Fruit fly (Drosophila melanogaster) whole organism, embryonic: Measurements from ENCODE around the gene CG7739.
A peak's percentile ranks its signal among the peaks of the same experiment; 100 is the strongest.

Experiments used
- Bgb ChIP-seq: fragments of 200-800 bp; sonication (Bioruptor generic); IDR thresholded peaks from 2 replicates; pipeline ENCODE4 v1.3.6; 2022; ENCODE audit warnings: missing biosample characterization, missing genetic modification characterization; ENCODE audit not compliant: partially characterized antibody
- CG12071 ChIP-seq: fragments of 200-800 bp; sonication (Bioruptor generic); optimal IDR thresholded peaks from 3 replicates; lab custom pipeline; 2018; ENCODE audit warnings: missing biosample characterization, mild to moderate bottlenecking, missing genetic modification characterization
- CG13296 ChIP-seq: fragments of 200-800 bp; sonication (Bioruptor generic); optimal IDR thresholded peaks from 3 replicates; lab custom pipeline; 2018; ENCODE audit warnings: missing biosample characterization, mild to moderate bottlenecking, missing genetic modification characterization
- CG14860 ChIP-seq: fragments of 200-800 bp; sonication (Bioruptor generic); IDR thresholded peaks from 3 replicates; pipeline ENCODE4 v1.3.6; 2022; ENCODE audit warnings: missing biosample characterization, missing genetic modification characterization; ENCODE audit not compliant: partially characterized antibody
- CG14965 ChIP-seq: fragments of 200-800 bp; sonication (Bioruptor generic); optimal IDR thresholded peaks from 2 replicates; lab custom pipeline; 2016; ENCODE audit warnings: missing biosample characterization, missing genetic modification characterization, borderline replicate concordance
- CG15479 ChIP-seq: fragments of 200-800 bp; sonication (Bioruptor generic); optimal IDR thresholded peaks from 3 replicates; lab custom pipeline; 2019; ENCODE audit warnings: missing biosample characterization, mild to moderate bottlenecking, missing genetic modification characterization, moderate library complexity
- CG1602 ChIP-seq: fragments of 200-800 bp; sonication (Bioruptor generic); optimal IDR thresholded peaks from 3 replicates; lab custom pipeline; 2016; ENCODE audit warnings: missing biosample characterization, missing genetic modification characterization
- CG16813 ChIP-seq: fragments of 200-800 bp; sonication (Bioruptor generic); IDR thresholded peaks from 3 replicates; pipeline ENCODE4 v1.3.6; 2022; ENCODE audit warnings: missing biosample characterization, missing genetic modification characterization; ENCODE audit not compliant: partially characterized antibody
- CG17568 ChIP-seq: fragments of 200-800 bp; sonication (Bioruptor generic); optimal IDR thresholded peaks from 2 replicates; lab custom pipeline; 2018; ENCODE audit warnings: missing biosample characterization, mild to moderate bottlenecking, missing genetic modification characterization, moderate library complexity
- CG17829 ChIP-seq: fragments of 200-800 bp; optimal IDR thresholded peaks from 2 replicates; lab custom pipeline; 2019; ENCODE audit warnings: missing biosample characterization, mild to moderate bottlenecking, missing genetic modification characterization, moderate library complexity
- CG30020 ChIP-seq: fragments of 200-800 bp; optimal IDR thresholded peaks from 2 replicates; lab custom pipeline; 2019; ENCODE audit warnings: missing biosample characterization, mild to moderate bottlenecking, missing genetic modification characterization, moderate library complexity
- CG31224 ChIP-seq: fragments of 200-800 bp; sonication (Bioruptor generic); IDR thresholded peaks from 2 replicates; pipeline ENCODE4 v1.3.6; 2022; ENCODE audit warnings: missing biosample characterization, missing genetic modification characterization
- CG4328 ChIP-seq: fragments of 200-800 bp; sonication (Bioruptor generic); optimal IDR thresholded peaks from 3 replicates; lab custom pipeline; 2017; ENCODE audit warnings: missing biosample characterization, missing genetic modification reagents, missing genetic modification characterization
- CG4730 ChIP-seq: fragments of 200-800 bp; sonication (Bioruptor generic); IDR thresholded peaks from 2 replicates; pipeline ENCODE4 v1.3.6; 2022; ENCODE audit warnings: missing biosample characterization, missing genetic modification characterization
- CG7556 ChIP-seq: fragments of 200-800 bp; sonication (Bioruptor generic); optimal IDR thresholded peaks from 2 replicates; lab custom pipeline; 2017; ENCODE audit warnings: missing biosample characterization, mild to moderate bottlenecking, missing genetic modification characterization
- CG8944 ChIP-seq: fragments of 200-800 bp; sonication (Bioruptor generic); optimal IDR thresholded peaks from 3 replicates; lab custom pipeline; 2016; ENCODE audit warnings: missing biosample characterization, missing genetic modification characterization
- Dek ChIP-seq: fragments of 200-800 bp; sonication (Bioruptor generic); optimal IDR thresholded peaks from 3 replicates; lab custom pipeline; 2019; ENCODE audit warnings: missing biosample characterization, mild to moderate bottlenecking, missing genetic modification characterization, moderate library complexity
- Doc3 ChIP-seq: fragments of 200-800 bp; sonication (Bioruptor generic); IDR thresholded peaks from 3 replicates; pipeline ENCODE4 v1.3.6; 2022; ENCODE audit warnings: missing biosample characterization, missing genetic modification characterization; ENCODE audit not compliant: partially characterized antibody
- Drgx ChIP-seq: fragments of 200-800 bp; sonication (Bioruptor generic); IDR thresholded peaks from 2 replicates; pipeline ENCODE4 v1.3.6; 2022; ENCODE audit warnings: missing biosample characterization, missing genetic modification characterization
- H15 ChIP-seq: fragments of 200-800 bp; sonication (Bioruptor generic); IDR thresholded peaks from 3 replicates; pipeline ENCODE4 v1.3.6; 2022; ENCODE audit warnings: missing biosample characterization, missing genetic modification characterization
- HLH4C ChIP-seq: fragments of 200-800 bp; sonication (Bioruptor generic); IDR thresholded peaks from 3 replicates; pipeline ENCODE4 v1.3.6; 2022; ENCODE audit warnings: missing biosample characterization, missing genetic modification characterization; ENCODE audit not compliant: partially characterized antibody
- Hand ChIP-seq: fragments of 200-800 bp; sonication (Bioruptor generic); optimal IDR thresholded peaks from 2 replicates; lab custom pipeline; 2017; ENCODE audit warnings: mild to moderate bottlenecking, missing biosample characterization, missing genetic modification reagents, missing genetic modification characterization
- Optix ChIP-seq: fragments of 200-800 bp; sonication (Bioruptor generic); IDR thresholded peaks from 3 replicates; pipeline ENCODE4 v1.3.6; 2022; ENCODE audit warnings: missing biosample characterization, missing genetic modification characterization
- Pdp1 ChIP-seq, 2 experiments: fragments of 200-800 bp; sonication (Bioruptor generic); optimal IDR thresholded peaks; 3 replicates each; lab custom pipeline; 2016; ENCODE audit warnings: missing biosample characterization in 2 of 2, missing genetic modification characterization in 2 of 2, mild to moderate bottlenecking in 1 of 2, moderate library complexity in 1 of 2
- Scr ChIP-seq: fragments of 200-800 bp; sonication (Bioruptor generic); IDR thresholded peaks from 2 replicates; pipeline ENCODE4 v1.3.6; 2022; ENCODE audit warnings: missing biosample characterization, missing genetic modification characterization; ENCODE audit not compliant: partially characterized antibody
- Vsx1 ChIP-seq: fragments of 200-800 bp; sonication (Bioruptor generic); optimal IDR thresholded peaks from 2 replicates; lab custom pipeline; 2017; ENCODE audit warnings: missing biosample characterization, mild to moderate bottlenecking, missing genetic modification characterization, missing genetic modification reagents
- Xbp1 ChIP-seq: fragments of 200-800 bp; sonication (Bioruptor generic); optimal IDR thresholded peaks from 3 replicates; lab custom pipeline; 2016; ENCODE audit warnings: missing biosample characterization, mild to moderate bottlenecking, missing genetic modification characterization
- ac ChIP-seq: fragments of 200-800 bp; sonication (Bioruptor generic); optimal IDR thresholded peaks from 3 replicates; lab custom pipeline; 2017; ENCODE audit warnings: missing biosample characterization, mild to moderate bottlenecking, missing genetic modification characterization
- amos ChIP-seq: fragments of 200-800 bp; sonication (Bioruptor generic); IDR thresholded peaks from 2 replicates; pipeline ENCODE4 v1.3.6; 2022; ENCODE audit warnings: missing biosample characterization, missing genetic modification characterization; ENCODE audit not compliant: partially characterized antibody
- aop ChIP-seq: fragments of 200-800 bp; sonication (Bioruptor generic); IDR thresholded peaks from 2 replicates; pipeline ENCODE4 v1.3.6; 2022; ENCODE audit warnings: missing biosample characterization, missing genetic modification characterization
- az2 ChIP-seq: fragments of 200-800 bp; sonication (Bioruptor generic); optimal IDR thresholded peaks from 3 replicates; lab custom pipeline; 2016; ENCODE audit warnings: missing biosample characterization, missing genetic modification characterization
- esg ChIP-seq: fragments of 200-800 bp; sonication (Bioruptor generic); conservative IDR thresholded peaks from 2 replicates; pipeline ENCODE4 v1.3.6; 2022; ENCODE audit warnings: missing biosample characterization, missing genetic modification characterization
- eve ChIP-seq, 2 experiments: fragments of >200 bp; optimal IDR thresholded peaks; 2 replicates each; lab custom pipeline; 2017; ENCODE audit warnings: missing biosample characterization in 2 of 2, missing genetic modification characterization in 2 of 2
- gro ChIP-seq: fragments of 200-800 bp; sonication (Bioruptor generic); optimal IDR thresholded peaks from 2 replicates; lab custom pipeline; 2016; ENCODE audit warnings: missing biosample characterization, missing genetic modification characterization
- her ChIP-seq: fragments of 200-800 bp; sonication (Bioruptor generic); optimal IDR thresholded peaks from 2 replicates; lab custom pipeline; 2016; ENCODE audit warnings: missing biosample characterization, missing genetic modification characterization
- ind ChIP-seq: fragments of 200-800 bp; sonication (Bioruptor generic); optimal IDR thresholded peaks from 3 replicates; lab custom pipeline; 2016; ENCODE audit warnings: missing biosample characterization, missing genetic modification characterization
- ken ChIP-seq: fragments of 200-800 bp; sonication (Bioruptor generic); IDR thresholded peaks from 3 replicates; pipeline ENCODE4 v1.3.6; 2022; ENCODE audit warnings: missing biosample characterization, missing genetic modification characterization
- lbe ChIP-seq: fragments of 200-800 bp; sonication (Bioruptor generic); optimal IDR thresholded peaks from 2 replicates; lab custom pipeline; 2016; ENCODE audit warnings: missing biosample characterization, mild to moderate bottlenecking, missing genetic modification characterization
- lmd ChIP-seq: fragments of 200-800 bp; sonication (Bioruptor generic); IDR thresholded peaks from 2 replicates; pipeline ENCODE4 v1.3.6; 2022; ENCODE audit warnings: missing biosample characterization, missing genetic modification characterization
- mld ChIP-seq: fragments of 200-800 bp; sonication (Bioruptor generic); IDR thresholded peaks from 3 replicates; pipeline ENCODE4 v1.3.6; 2022; ENCODE audit warnings: missing biosample characterization, missing genetic modification characterization; ENCODE audit not compliant: partially characterized antibody
- peb ChIP-seq: fragments of 200-800 bp; sonication (Bioruptor generic); IDR thresholded peaks from 2 replicates; pipeline ENCODE4 v1.3.6; 2022; ENCODE audit warnings: missing biosample characterization, missing genetic modification characterization
- pnt ChIP-seq: fragments of 200-800 bp; sonication (Bioruptor generic); optimal IDR thresholded peaks from 3 replicates; lab custom pipeline; 2016; ENCODE audit warnings: missing biosample characterization, missing genetic modification characterization
- pros ChIP-seq: fragments of 200-800 bp; sonication (Bioruptor generic); optimal IDR thresholded peaks from 3 replicates; lab custom pipeline; 2019; ENCODE audit warnings: missing biosample characterization, mild to moderate bottlenecking, missing genetic modification characterization, moderate library complexity
- sc ChIP-seq, 3 experiments: fragments of >200 bp in 2 of 3; fragments of 200-800 bp in 1 of 3; sonication (Bioruptor generic) in 1 of 3; optimal IDR thresholded peaks; 2 replicates in 2 of 3; 3 replicates in 1 of 3; lab custom pipeline; 2017; ENCODE audit warnings: mild to moderate bottlenecking in 1 of 3, missing biosample characterization in 1 of 3, missing genetic modification characterization in 1 of 3, missing genetic modification reagents in 1 of 3
- scrt ChIP-seq: fragments of 200-800 bp; sonication (Bioruptor generic); optimal IDR thresholded peaks from 2 replicates; lab custom pipeline; 2018; ENCODE audit warnings: missing biosample characterization, mild to moderate bottlenecking, missing genetic modification characterization, moderate library complexity
- sima ChIP-seq: fragments of 200-800 bp; sonication (Bioruptor generic); optimal IDR thresholded peaks from 2 replicates; lab custom pipeline; 2016; ENCODE audit warnings: missing biosample characterization, missing genetic modification characterization
- sisA ChIP-seq: fragments of 200-800 bp; sonication (Bioruptor generic); IDR thresholded peaks from 2 replicates; pipeline ENCODE4 v1.3.6; 2022; ENCODE audit warnings: missing biosample characterization, missing genetic modification characterization
- so ChIP-seq: fragments of 200-800 bp; sonication (Bioruptor generic); IDR thresholded peaks from 3 replicates; pipeline ENCODE4 v1.3.6; 2022; ENCODE audit warnings: missing biosample characterization, missing genetic modification characterization
- zfh1 ChIP-seq: fragments of 200-800 bp; sonication (Bioruptor generic); IDR thresholded peaks from 3 replicates; pipeline ENCODE4 v1.3.6; 2022; ENCODE audit warnings: missing biosample characterization, missing genetic modification characterization

Gene CG7739

dm6 chr3L:15566484-15566955 lies 3.7 kb upstream of the CG7739 start (continued):
- TF ChIP-seq pros (peak; percentile 23), Xbp1 (peak; percentile 8), CG16813 (no peak), Scr (GFP tag; lab: Robert Waterston, UW) (no peak), pnt (GFP tag; lab: Kevin White, UChicago) (no peak), CG15479 (GFP tag; lab: Kevin White, UChicago) (peak; percentile 92), Bgb (no peak), CG4328 (GFP tag; lab: Kevin White, UChicago) (peak; percentile 80), esg (GFP tag; lab: Robert Waterston, UW) (no peak), Drgx (GFP tag; lab: Robert Waterston, UW) (0 out of 2 replicates have a peak, but pooled peaks have one; percentile 23), Dek (tag; lab: Kevin White, UChicago) (peak; percentile 41), ken (GFP tag; lab: Robert Waterston, UW) (no peak), amos (GFP tag; lab: Robert Waterston, UW) (no peak), sima (no peak), scrt (GFP tag; lab: Kevin White, UChicago) (peak; percentile 57), gro (GFP tag; lab: Kevin White, UChicago) (peak; percentile 60), ac (GFP tag; lab: Kevin White, UChicago) (peak; percentile 55), peb (GFP tag; lab: Robert Waterston, UW) (no peak; the same call in 1 of the 2 replicates), mld (GFP tag; lab: Robert Waterston, UW) (peak; percentile 43; the same call in 1 of the 3 replicates), CG17829 (peak; percentile 21), CG12071 (GFP tag; lab: Kevin White, UChicago) (peak; percentile 89), CG8944 (GFP tag; lab: Kevin White, UChicago) (no peak), CG13296 (peak; percentile 92), eve (GFP tag; optimal IDR thresholded peaks at IDR 0.05; lab: Kevin White, UChicago) (no peak), HLH4C (GFP tag; lab: Robert Waterston, UW) (no peak), CG1602 (GFP tag; lab: Kevin White, UChicago) (no peak), CG31224 (GFP tag; lab: Robert Waterston, UW) (no peak), CG14860 (no peak), lbe (no peak), Doc3 (GFP tag; lab: Robert Waterston, UW) (no peak), H15 (GFP tag; lab: Robert Waterston, UW) (no peak), Optix (GFP tag; lab: Robert Waterston, UW) (no peak), Pdp1 (GFP tag; optimal IDR thresholded peaks at IDR 0.05; lab: Kevin White, UChicago) (peak in 1 of 2 experiments; percentile 8), lmd (GFP tag; lab: Robert Waterston, UW) (no peak; the same call in 1 of the 2 replicates), sc (optimal IDR thresholded peaks at IDR 0.05; lab: Kevin White, UChicago) (no peak), sc (GFP tag; optimal IDR thresholded peaks at IDR 0.05; lab: Kevin White, UChicago) (no peak), CG30020 (tag; lab: Kevin White, UChicago) (no peak), CG4730 (no peak), Hand (GFP tag; lab: Kevin White, UChicago) (peak; percentile 76), sisA (GFP tag; lab: Robert Waterston, UW) (no peak), zfh1 (GFP tag; lab: Robert Waterston, UW) (peak; percentile 65; the same call in 2 of the 3 replicates), az2 (no peak), ind (GFP tag; lab: Kevin White, UChicago) (no peak), CG17568 (GFP tag; lab: Kevin White, UChicago) (no peak), her (GFP tag; lab: Kevin White, UChicago) (peak; percentile 61), aop (no peak), so (GFP tag; lab: Robert Waterston, UW) (peak; percentile 85; the same call in 2 of the 3 replicates), CG14965 (GFP tag; lab: Kevin White, UChicago) (no peak), Vsx1 (GFP tag; lab: Kevin White, UChicago) (no peak), CG7556 (GFP tag; lab: Kevin White, UChicago) (peak; percentile 68)
